Worm (Caenorhabditis elegans) whole organism, L3 larva: ENCODE results near the gene vps-50.

Experiments used
- aly-2 ChIP-seq: fragments of 150-350 bp; optimal IDR thresholded peaks from 2 replicates; lab custom pipeline; 2014; ENCODE audit warnings: missing biosample characterization, missing genetic modification characterization
- ceh-9 ChIP-seq: sonication (generic microtip); optimal IDR thresholded peaks from 2 replicates; lab custom pipeline; 2018; ENCODE audit warnings: missing biosample characterization, missing genetic modification characterization
- elt-2 ChIP-seq: sonication (generic microtip); optimal IDR thresholded peaks from 2 replicates; lab custom pipeline; 2016; ENCODE audit warnings: missing genetic modification reagents, mild to moderate bottlenecking, missing genetic modification characterization, missing compliant biosample characterization
- fkh-10 ChIP-seq: sonication (generic microtip); optimal IDR thresholded peaks from 2 replicates; lab custom pipeline; 2017; ENCODE audit warnings: missing biosample characterization, missing genetic modification reagents, missing genetic modification characterization
- jun-1 ChIP-seq: fragments of 150-350 bp; optimal IDR thresholded peaks from 2 replicates; lab custom pipeline; 2014; ENCODE audit warnings: missing biosample characterization, missing genetic modification reagents, missing genetic modification characterization
- lin-15B ChIP-seq: fragments of 150-350 bp; optimal IDR thresholded peaks from 2 replicates; lab custom pipeline; 2014; ENCODE audit warnings: missing biosample characterization, missing genetic modification characterization
- nhr-11 ChIP-seq: fragments of 150-350 bp; optimal IDR thresholded peaks from 2 replicates; lab custom pipeline; 2014; ENCODE audit warnings: missing biosample characterization, missing genetic modification characterization
- nhr-237 ChIP-seq: fragments of 150-350 bp; optimal IDR thresholded peaks from 2 replicates; lab custom pipeline; 2014; ENCODE audit warnings: missing biosample characterization, missing genetic modification characterization
- nhr-76 ChIP-seq: fragments of 150-350 bp; sonication (generic microtip); optimal IDR thresholded peaks from 5 replicates; lab custom pipeline; 2014; ENCODE audit warnings: missing biosample characterization, missing genetic modification characterization
- sea-2 ChIP-seq: fragments of 150-350 bp; sonication (generic microtip); optimal IDR thresholded peaks from 4 replicates; lab custom pipeline; 2014; ENCODE audit warnings: missing biosample characterization, missing genetic modification reagents, missing genetic modification characterization
- tbx-2 ChIP-seq: sonication (generic microtip); optimal IDR thresholded peaks from 2 replicates; lab custom pipeline; 2016; ENCODE audit warnings: mild to moderate bottlenecking, missing genetic modification characterization, missing compliant biosample characterization
- zag-1 ChIP-seq: fragments of 150-350 bp; optimal IDR thresholded peaks from 2 replicates; lab custom pipeline; 2014; ENCODE audit warnings: missing biosample characterization, missing genetic modification characterization
- ztf-11 ChIP-seq: fragments of 150-350 bp; optimal IDR thresholded peaks from 2 replicates; lab custom pipeline; 2014; ENCODE audit warnings: missing biosample characterization, missing genetic modification characterization

vps-50 gene

DNA sequence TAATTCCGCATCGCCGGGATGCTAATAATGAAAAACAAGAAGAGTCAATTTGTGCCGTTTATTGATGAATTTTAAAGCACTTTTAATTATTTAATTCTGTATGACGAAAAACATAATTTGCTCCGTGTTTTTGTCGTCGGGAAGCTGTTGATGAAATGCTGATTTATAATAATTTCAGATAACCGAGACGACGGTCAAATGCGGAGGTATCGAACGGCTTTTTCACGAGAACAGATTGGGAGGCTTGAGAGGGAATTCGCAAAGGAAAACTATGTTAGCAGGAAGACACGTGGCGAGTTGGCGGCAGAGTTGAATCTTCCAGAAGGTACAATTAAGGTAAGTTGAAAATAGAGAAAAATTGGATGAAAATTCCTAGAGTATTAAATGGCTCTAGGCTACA lies 54.5 kb downstream of the vps-50 start:
- TF ChIP-seq ceh-9 (tag; lab: Kevin White, UChicago) (no peak), fkh-10 (no peak), jun-1 (tag; lab: Kevin White, UChicago) (no peak), sea-2 (GFP tag; lab: Kevin White, UChicago) (no peak), elt-2 (tag; lab: Kevin White, UChicago) (no peak), lin-15B (no peak), nhr-11 (no peak), tbx-2 (tag; lab: Kevin White, UChicago) (no peak), zag-1 (tag; lab: Kevin White, UChicago) (no peak), aly-2 (tag; lab: Kevin White, UChicago) (no peak), nhr-76 (tag; lab: Kevin White, UChicago) (no peak), ztf-11 (tag; lab: Kevin White, UChicago) (no peak), nhr-237 (no peak)
